Worm (Caenorhabditis elegans) whole organism, L1 larva: Measurements from ENCODE around the gene F44B9.9.

Experiments
- F16B12.6 ChIP-seq: fragments of 150-350 bp; optimal IDR thresholded peaks from 2 replicates; lab custom pipeline; 2014; ENCODE audit warnings: missing biosample characterization, missing genetic modification characterization
- aly-2 ChIP-seq: fragments of 150-350 bp; optimal IDR thresholded peaks from 2 replicates; lab custom pipeline; 2014; ENCODE audit warnings: missing biosample characterization, missing genetic modification characterization
- blmp-1 ChIP-seq: fragments of 150-350 bp; optimal IDR thresholded peaks from 2 replicates; lab custom pipeline; 2014; ENCODE audit warnings: missing biosample characterization, missing genetic modification characterization
- ceh-8 ChIP-seq: fragments of 200-800 bp; sonication (Bioruptor generic); optimal IDR thresholded peaks from 2 replicates; lab custom pipeline; 2018; ENCODE audit warnings: mild to moderate bottlenecking, missing genetic modification characterization, moderate library complexity, missing compliant biosample characterization
- ceh-88 ChIP-seq: fragments of 200-800 bp; sonication (Bioruptor generic); IDR thresholded peaks from 2 replicates; pipeline ENCODE4 v1.3.6; 2022; ENCODE audit warnings: missing genetic modification characterization, missing compliant biosample characterization
- ces-1 ChIP-seq: fragments of 150-350 bp; optimal IDR thresholded peaks from 2 replicates; lab custom pipeline; 2014; ENCODE audit warnings: missing biosample characterization, missing genetic modification reagents, missing genetic modification characterization
- dpl-1 ChIP-seq, 3 experiments: fragments of 150-350 bp in 2 of 3; sonication (generic microtip) in 1 of 3; optimal IDR thresholded peaks; 2 replicates each; lab custom pipeline; 2014 to 2017; ENCODE audit warnings: missing biosample characterization in 3 of 3, missing genetic modification characterization in 3 of 3, missing genetic modification reagents in 3 of 3
- efl-1 ChIP-seq, 4 experiments: fragments of 150-350 bp; optimal IDR thresholded peaks in 3 of 4; peaks in 1 of 4; 1 replicate in 1 of 4; 2 replicates in 3 of 4; lab custom pipeline; 2014; ENCODE audit warnings: missing biosample characterization in 2 of 4, missing genetic modification characterization in 2 of 4, missing genetic modification reagents in 2 of 4
- efl-3 ChIP-seq: fragments of 200-800 bp; sonication (Bioruptor generic); optimal IDR thresholded peaks from 2 replicates; lab custom pipeline; 2018; ENCODE audit warnings: mild to moderate bottlenecking, missing genetic modification characterization, missing compliant biosample characterization
- egl-13 ChIP-seq: sonication (generic microtip); optimal IDR thresholded peaks from 2 replicates; lab custom pipeline; 2016; ENCODE audit warnings: missing genotype, missing genetic modification reagents, missing genetic modification characterization, missing compliant biosample characterization
- elt-3 ChIP-seq, 6 experiments: fragments of 150-350 bp in 1 of 6; sonication (generic microtip); optimal IDR thresholded peaks; 2 replicates each; lab custom pipeline; 2017 to 2018; ENCODE audit warnings: missing biosample characterization in 6 of 6, missing genetic modification characterization in 6 of 6, inconsistent platforms in 1 of 6
- ets-5 ChIP-seq: fragments of 200-800 bp; sonication (Bioruptor generic); IDR thresholded peaks from 2 replicates; pipeline ENCODE4 v1.3.6; 2022; ENCODE audit warnings: missing genetic modification characterization, missing compliant biosample characterization
- fkh-10 ChIP-seq: sonication (generic microtip); optimal IDR thresholded peaks from 2 replicates; lab custom pipeline; 2017; ENCODE audit warnings: missing biosample characterization, missing genetic modification reagents, missing genetic modification characterization
- hlh-17 ChIP-seq: fragments of 200-800 bp; sonication (Bioruptor generic); optimal IDR thresholded peaks from 2 replicates; lab custom pipeline; 2018; ENCODE audit warnings: missing genetic modification characterization, mild to moderate bottlenecking, missing compliant biosample characterization, moderate library complexity, borderline replicate concordance
- hlh-4 ChIP-seq: sonication (generic microtip); optimal IDR thresholded peaks from 2 replicates; lab custom pipeline; 2016; ENCODE audit warnings: mild to moderate bottlenecking, missing genetic modification characterization, missing compliant biosample characterization
- irx-1 ChIP-seq: sonication (generic microtip); optimal IDR thresholded peaks from 2 replicates; lab custom pipeline; 2016; ENCODE audit warnings: missing genetic modification characterization, missing compliant biosample characterization
- isw-1 ChIP-seq: fragments of 200-800 bp; sonication (Bioruptor generic); IDR thresholded peaks from 2 replicates; pipeline ENCODE4 v1.3.6; 2022; ENCODE audit warnings: missing genetic modification characterization, missing compliant biosample characterization
- lin-15B ChIP-seq: fragments of 150-350 bp; sonication (generic microtip); optimal IDR thresholded peaks from 3 replicates; lab custom pipeline; 2014; ENCODE audit warnings: missing biosample characterization, missing genetic modification characterization
- lir-3 ChIP-seq: sonication (generic microtip); optimal IDR thresholded peaks from 2 replicates; lab custom pipeline; 2016; ENCODE audit warnings: mild to moderate bottlenecking, missing genetic modification characterization, moderate library complexity, missing compliant biosample characterization; ENCODE audit not compliant: poor library complexity
- mdl-1 ChIP-seq, 2 experiments: fragments of 150-350 bp; optimal IDR thresholded peaks; 2 replicates each; lab custom pipeline; 2014 to 2017; ENCODE audit warnings: missing biosample characterization in 2 of 2, missing genetic modification characterization in 2 of 2, inconsistent platforms in 1 of 2
- mef-2 ChIP-seq: fragments of 150-350 bp; optimal IDR thresholded peaks from 2 replicates; lab custom pipeline; 2014; ENCODE audit warnings: missing biosample characterization, missing genetic modification characterization
- nhr-11 ChIP-seq: fragments of 150-350 bp; optimal IDR thresholded peaks from 2 replicates; lab custom pipeline; 2014; ENCODE audit warnings: missing biosample characterization, missing genetic modification characterization
- nhr-237 ChIP-seq: fragments of 150-350 bp; optimal IDR thresholded peaks from 2 replicates; lab custom pipeline; 2014; ENCODE audit warnings: missing biosample characterization, missing genetic modification characterization
- nhr-28 ChIP-seq: fragments of 150-350 bp; optimal IDR thresholded peaks from 2 replicates; lab custom pipeline; 2014; ENCODE audit warnings: missing biosample characterization, missing genetic modification characterization
- nhr-47 ChIP-seq: sonication (generic microtip); optimal IDR thresholded peaks from 2 replicates; lab custom pipeline; 2016; ENCODE audit warnings: mild to moderate bottlenecking, missing genetic modification characterization, moderate library complexity, missing compliant biosample characterization
- nhr-76 ChIP-seq: sonication (generic microtip); optimal IDR thresholded peaks from 2 replicates; lab custom pipeline; 2017; ENCODE audit warnings: missing biosample characterization, missing genetic modification characterization
- nhr-77 ChIP-seq: fragments of 150-350 bp; optimal IDR thresholded peaks from 2 replicates; lab custom pipeline; 2014; ENCODE audit warnings: missing biosample characterization, missing genetic modification characterization
- nhr-85 ChIP-seq: sonication (generic microtip); peaks from one replicate; lab custom pipeline; 2016; ENCODE audit warnings: missing genetic modification characterization, inconsistent platforms, missing compliant biosample characterization
- sox-4 ChIP-seq: sonication (generic microtip); optimal IDR thresholded peaks from 2 replicates; lab custom pipeline; 2016; ENCODE audit warnings: missing genetic modification characterization, missing compliant biosample characterization
- sptf-1 ChIP-seq: fragments of 150-350 bp; optimal IDR thresholded peaks from 2 replicates; lab custom pipeline; 2014; ENCODE audit warnings: missing biosample characterization, missing genetic modification characterization
- sup-37 ChIP-seq: fragments of 200-800 bp; sonication (Bioruptor generic); optimal IDR thresholded peaks from 2 replicates; lab custom pipeline; 2018; ENCODE audit warnings: mild to moderate bottlenecking, missing genetic modification characterization, missing compliant biosample characterization
- unc-62 ChIP-seq: fragments of 150-350 bp; optimal IDR thresholded peaks from 2 replicates; lab custom pipeline; 2014; ENCODE audit warnings: missing biosample characterization, missing genetic modification reagents, missing genetic modification characterization
- unc-98 ChIP-seq: fragments of 200-800 bp; sonication (Bioruptor generic); IDR thresholded peaks from 2 replicates; pipeline ENCODE4 v1.3.6; 2022; ENCODE audit warnings: missing genetic modification characterization, missing compliant biosample characterization
- xbp-1 ChIP-seq: sonication (generic microtip); optimal IDR thresholded peaks from 2 replicates; lab custom pipeline; 2016; ENCODE audit warnings: missing genetic modification characterization, missing compliant biosample characterization
- zag-1 ChIP-seq: fragments of 150-350 bp; optimal IDR thresholded peaks from 2 replicates; lab custom pipeline; 2014; ENCODE audit warnings: missing biosample characterization, missing genetic modification characterization

Gene F44B9.9

DNA sequence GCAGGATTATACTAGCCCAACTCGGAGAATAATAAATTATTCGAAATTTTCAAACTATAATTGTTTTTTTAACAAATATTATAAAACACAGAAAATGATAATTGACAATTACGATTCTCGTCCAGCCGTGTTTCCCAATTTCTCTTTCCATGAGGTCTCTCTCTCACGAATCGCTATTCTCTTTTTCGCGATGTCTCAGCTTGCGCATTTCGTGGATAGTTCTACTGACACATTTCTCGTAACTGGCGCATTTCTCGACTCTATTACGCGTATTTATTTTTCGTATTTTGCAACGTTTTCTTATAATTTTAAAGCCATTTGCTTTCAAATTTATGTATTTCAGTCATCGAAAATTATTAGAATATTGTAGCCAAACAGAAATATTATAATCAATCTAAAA lies 12.9 kb upstream of the F44B9.9 start (continued):
- TF ChIP-seq zag-1 (tag; lab: Kevin White, UChicago) (peak; percentile 97), nhr-28 (tag; lab: Kevin White, UChicago) (no peak), lin-15B (tag; lab: Kevin White, UChicago) (peak; percentile 98), ets-5 (GFP tag; lab: Robert Waterston, UW) (no peak), efl-3 (no peak), ceh-88 (GFP tag; lab: Robert Waterston, UW) (peak; percentile 92), mef-2 (tag; lab: Kevin White, UChicago) (peak; percentile 69), dpl-1 (GFP tag; optimal IDR thresholded peaks at IDR 0.05; lab: Kevin White, UChicago) (peak; percentile 92 to 93 (median 92)), nhr-85 (tag; lab: Kevin White, UChicago) (peak; percentile 95)

DNA sequence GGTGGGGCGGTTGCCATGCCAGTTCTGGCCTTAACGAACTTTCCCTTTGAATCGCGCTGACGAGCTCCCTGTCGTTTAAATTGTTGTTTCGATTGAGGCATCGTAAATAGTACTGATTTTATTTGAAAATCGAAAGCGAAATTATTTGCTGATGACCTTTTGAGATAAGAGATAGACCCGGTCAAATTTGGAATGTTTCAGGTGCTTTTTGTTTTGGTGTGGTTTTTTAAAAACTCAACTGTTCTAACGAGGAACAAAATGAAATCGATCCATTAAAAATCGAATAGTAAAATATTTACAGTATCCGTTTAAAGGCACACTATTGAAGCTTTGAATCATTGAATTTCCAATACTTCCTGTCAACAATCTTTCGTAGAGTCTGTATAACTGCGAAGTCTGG lies 11.9 kb upstream of the F44B9.9 start, which contains the start of gene K12H4.6:
TSS of gene K12H4.6 (minus strand) at position 101 of the 400 bp plus-strand sequence.
- no peak for TF ChIP-seq F16B12.6
- TF ChIP-seq irx-1 (tag; lab: Kevin White, UChicago): no peak
- TF ChIP-seq isw-1: no peak
- no peak for TF ChIP-seq unc-62 (GFP tag; lab: Kevin White, UChicago)
- TF ChIP-seq unc-98: no peak
- TF ChIP-seq egl-13 (tag; lab: Kevin White, UChicago): no peak
- no peak for TF ChIP-seq nhr-237 (tag; lab: Kevin White, UChicago)
- no peak for TF ChIP-seq hlh-4 (tag; lab: Kevin White, UChicago)
- TF ChIP-seq sptf-1: no peak
- no peak for TF ChIP-seq nhr-28 (tag; lab: Kevin White, UChicago)
- no peak for TF ChIP-seq lir-3
- TF ChIP-seq sup-37 (GFP tag; lab: Kevin White, UChicago): no peak
- no peak for TF ChIP-seq xbp-1 (tag; lab: Kevin White, UChicago)
- TF ChIP-seq fkh-10 (GFP tag; lab: Kevin White, UChicago): no peak
- TF ChIP-seq nhr-76 (tag; lab: Kevin White, UChicago): no peak
- no peak for TF ChIP-seq blmp-1 (tag; lab: Kevin White, UChicago)
- no peak for TF ChIP-seq nhr-77 (tag; lab: Kevin White, UChicago)

DNA sequence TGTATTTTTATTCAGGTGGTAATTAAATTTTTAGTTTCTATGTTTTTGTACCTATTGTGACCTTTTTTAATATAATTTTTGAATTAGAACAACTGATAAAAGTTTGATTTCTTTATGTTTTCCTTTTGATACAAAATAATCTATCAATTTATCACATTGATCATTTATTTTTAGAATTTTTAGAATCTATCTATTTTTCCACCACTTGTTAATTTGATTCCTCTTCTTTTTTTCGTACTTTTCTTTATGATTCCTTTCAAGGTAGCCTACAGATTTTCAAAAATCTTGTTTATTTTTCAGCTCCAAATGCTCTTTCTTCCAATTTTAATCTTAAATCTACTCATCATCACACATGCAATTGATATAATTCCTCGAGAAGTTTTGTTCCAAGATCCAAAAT lies 7.1 kb upstream of the F44B9.9 start, which contains the start of gene dpf-6:
TSS of gene dpf-6 (plus strand) at position 301 of the 400 bp plus-strand sequence.
- TF ChIP-seq sptf-1 (no peak), ceh-8 (GFP tag; lab: Kevin White, UChicago) (no peak), hlh-17 (no peak), ces-1 (GFP tag; lab: Kevin White, UChicago) (no peak), mef-2 (tag; lab: Kevin White, UChicago) (no peak), efl-3 (no peak), unc-98 (no peak), nhr-11 (tag; lab: Kevin White, UChicago) (no peak), mdl-1 (tag; optimal IDR thresholded peaks at IDR 0.05; lab: Kevin White, UChicago) (no peak), nhr-77 (tag; lab: Kevin White, UChicago) (no peak), nhr-47 (tag; lab: Kevin White, UChicago) (no peak), F16B12.6 (no peak), aly-2 (tag; lab: Kevin White, UChicago) (no peak), nhr-237 (tag; lab: Kevin White, UChicago) (no peak), sox-4 (no peak), zag-1 (tag; lab: Kevin White, UChicago) (no peak), ets-5 (GFP tag; lab: Robert Waterston, UW) (no peak)

DNA sequence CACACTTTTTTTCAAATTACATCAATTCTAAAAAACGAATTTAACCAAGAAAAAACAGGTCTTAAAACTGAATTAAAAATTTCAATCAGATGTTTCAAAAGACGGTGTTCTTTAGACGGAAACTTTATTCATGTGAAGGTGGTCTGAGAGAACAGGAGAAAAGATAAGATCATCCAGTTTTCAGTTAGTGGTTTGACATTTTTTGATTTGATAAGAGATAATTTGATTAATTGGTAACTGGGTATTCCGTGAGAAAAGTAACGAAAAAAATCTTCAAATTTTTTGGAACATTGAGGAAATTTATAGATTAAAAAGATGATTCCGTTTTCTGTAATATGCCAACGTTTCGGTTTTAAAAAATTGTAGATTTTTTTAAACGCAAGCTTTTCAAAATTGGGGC lies 5.6 kb upstream of the F44B9.9 start:
- TF ChIP-seq hlh-17 (no peak), blmp-1 (tag; lab: Kevin White, UChicago) (peak; percentile 35), nhr-85 (tag; lab: Kevin White, UChicago) (peak; percentile 50), elt-3 (tag; optimal IDR thresholded peaks at IDR 0.05; lab: Kevin White, UChicago) (peak in 4 of 6 experiments; percentile 1 to 80 (median 54)), efl-1 (optimal IDR thresholded peaks at IDR 0.05; lab: Kevin White, UChicago) (no peak), efl-1 (GFP tag; optimal IDR thresholded peaks at IDR 0.05 in 1 of 2; lab: Kevin White, UChicago) (peak in 1 of 2 experiments; percentile 63)
